Worm (Caenorhabditis elegans) whole organism, L3 larva: ENCODE data around the gene kdp-1.
A peak's percentile ranks its signal among the peaks of the same experiment; 100 is the strongest.

Source experiments
- R02D3.7 ChIP-seq: fragments of 150-350 bp; optimal IDR thresholded peaks from 2 replicates; lab custom pipeline; 2014; ENCODE audit warnings: missing biosample characterization, missing genetic modification characterization
- ZK546.5 ChIP-seq: sonication (generic microtip); optimal IDR thresholded peaks from 2 replicates; lab custom pipeline; 2017; ENCODE audit warnings: missing biosample characterization, missing genetic modification characterization
- aly-2 ChIP-seq: fragments of 150-350 bp; optimal IDR thresholded peaks from 2 replicates; lab custom pipeline; 2014; ENCODE audit warnings: missing biosample characterization, missing genetic modification characterization
- ama-1 ChIP-seq: fragments of 150-350 bp; optimal IDR thresholded peaks from 2 replicates; lab custom pipeline; 2018
- ceh-16 ChIP-seq: sonication (generic microtip); optimal IDR thresholded peaks from 2 replicates; lab custom pipeline; 2017; ENCODE audit warnings: missing biosample characterization, missing genetic modification characterization
- ceh-28 ChIP-seq: fragments of 150-350 bp; optimal IDR thresholded peaks from 2 replicates; lab custom pipeline; 2014; ENCODE audit warnings: missing biosample characterization, missing genetic modification reagents, missing genetic modification characterization
- ceh-9 ChIP-seq: sonication (generic microtip); optimal IDR thresholded peaks from 2 replicates; lab custom pipeline; 2018; ENCODE audit warnings: missing biosample characterization, missing genetic modification characterization
- daf-12 ChIP-seq: fragments of 150-350 bp; optimal IDR thresholded peaks from 2 replicates; lab custom pipeline; 2014; ENCODE audit warnings: missing biosample characterization, missing genetic modification reagents, missing genetic modification characterization
- egl-27 ChIP-seq: sonication (generic microtip); optimal IDR thresholded peaks from 4 replicates; lab custom pipeline; 2017; ENCODE audit warnings: missing biosample characterization, missing genetic modification reagents, missing genetic modification characterization
- egl-5 ChIP-seq: fragments of 150-350 bp; optimal IDR thresholded peaks from 2 replicates; lab custom pipeline; 2017; ENCODE audit warnings: missing biosample characterization, missing genetic modification reagents, missing genetic modification characterization, inconsistent platforms
- elt-2 ChIP-seq: sonication (generic microtip); optimal IDR thresholded peaks from 2 replicates; lab custom pipeline; 2016; ENCODE audit warnings: missing genetic modification reagents, mild to moderate bottlenecking, missing genetic modification characterization, missing compliant biosample characterization
- elt-3 ChIP-seq, 3 experiments: fragments of 150-350 bp in 1 of 3; sonication (generic microtip) in 2 of 3; optimal IDR thresholded peaks; 2 replicates in 2 of 3; 4 replicates in 1 of 3; lab custom pipeline; 2014 to 2017; ENCODE audit warnings: missing biosample characterization in 3 of 3, missing genetic modification characterization in 3 of 3
- eor-1 ChIP-seq, 2 experiments: fragments of 150-350 bp; optimal IDR thresholded peaks; 2 replicates each; lab custom pipeline; 2014 to 2018; ENCODE audit warnings: missing biosample characterization in 2 of 2, missing genetic modification characterization in 2 of 2
- fkh-10 ChIP-seq: sonication (generic microtip); optimal IDR thresholded peaks from 2 replicates; lab custom pipeline; 2017; ENCODE audit warnings: missing biosample characterization, missing genetic modification reagents, missing genetic modification characterization
- fkh-2 ChIP-seq: fragments of 150-350 bp; optimal IDR thresholded peaks from 2 replicates; lab custom pipeline; 2014; ENCODE audit warnings: missing biosample characterization, missing genetic modification reagents, missing genetic modification characterization
- fos-1 ChIP-seq: fragments of 150-350 bp; optimal IDR thresholded peaks from 2 replicates; lab custom pipeline; 2014; ENCODE audit warnings: missing biosample characterization, missing genetic modification characterization
- hmg-11 ChIP-seq: sonication (generic microtip); optimal IDR thresholded peaks from 2 replicates; lab custom pipeline; 2016; ENCODE audit warnings: missing genetic modification characterization, missing compliant biosample characterization
- jun-1 ChIP-seq: fragments of 150-350 bp; optimal IDR thresholded peaks from 2 replicates; lab custom pipeline; 2014; ENCODE audit warnings: missing biosample characterization, missing genetic modification reagents, missing genetic modification characterization
- lin-15B ChIP-seq: fragments of 150-350 bp; optimal IDR thresholded peaks from 2 replicates; lab custom pipeline; 2014; ENCODE audit warnings: missing biosample characterization, missing genetic modification characterization
- lin-39 ChIP-seq: fragments of 150-350 bp; optimal IDR thresholded peaks from 2 replicates; lab custom pipeline; 2018; ENCODE audit warnings: missing biosample characterization, missing genetic modification reagents, missing genetic modification characterization
- lsy-12 ChIP-seq: sonication (generic microtip); optimal IDR thresholded peaks from 2 replicates; lab custom pipeline; 2016; ENCODE audit warnings: mild to moderate bottlenecking, missing genetic modification characterization, missing compliant biosample characterization
- mdl-1 ChIP-seq: fragments of 150-350 bp; optimal IDR thresholded peaks from 2 replicates; lab custom pipeline; 2014; ENCODE audit warnings: missing biosample characterization, missing genetic modification characterization
- mml-1 ChIP-seq: fragments of 150-350 bp; sonication (generic microtip); optimal IDR thresholded peaks from 3 replicates; lab custom pipeline; 2014; ENCODE audit warnings: missing biosample characterization, missing genetic modification characterization
- nfya-1 ChIP-seq: sonication (generic microtip); optimal IDR thresholded peaks from 2 replicates; lab custom pipeline; 2017; ENCODE audit warnings: missing genetic modification characterization, mild to moderate bottlenecking, missing compliant biosample characterization, antibody characterized with exemption, moderate library complexity; ENCODE audit not compliant: insufficient read depth
- nhr-11 ChIP-seq: fragments of 150-350 bp; optimal IDR thresholded peaks from 2 replicates; lab custom pipeline; 2014; ENCODE audit warnings: missing biosample characterization, missing genetic modification characterization
- nhr-12 ChIP-seq: fragments of 150-350 bp; optimal IDR thresholded peaks from 2 replicates; lab custom pipeline; 2014; ENCODE audit warnings: missing biosample characterization, missing genetic modification characterization
- nhr-25 ChIP-seq: sonication (generic microtip); optimal IDR thresholded peaks from 2 replicates; lab custom pipeline; 2017; ENCODE audit warnings: missing biosample characterization, missing genetic modification characterization
- nhr-28 ChIP-seq: fragments of 150-350 bp; optimal IDR thresholded peaks from 2 replicates; lab custom pipeline; 2014; ENCODE audit warnings: missing biosample characterization, missing genetic modification characterization
- nhr-67 ChIP-seq: fragments of 150-350 bp; optimal IDR thresholded peaks from 2 replicates; lab custom pipeline; 2014; ENCODE audit warnings: missing biosample characterization, missing genetic modification characterization
- nhr-76 ChIP-seq: fragments of 150-350 bp; sonication (generic microtip); optimal IDR thresholded peaks from 5 replicates; lab custom pipeline; 2014; ENCODE audit warnings: missing biosample characterization, missing genetic modification characterization
- nhr-77 ChIP-seq: fragments of 150-350 bp; optimal IDR thresholded peaks from 2 replicates; lab custom pipeline; 2014; ENCODE audit warnings: missing biosample characterization, missing genetic modification characterization
- pha-4 ChIP-seq: fragments of 150-350 bp; optimal IDR thresholded peaks from 2 replicates; lab custom pipeline; 2014; ENCODE audit warnings: missing biosample characterization, missing genetic modification reagents, missing genetic modification characterization
- pqm-1 ChIP-seq: fragments of 150-350 bp; optimal IDR thresholded peaks from 2 replicates; lab custom pipeline; 2017; ENCODE audit warnings: missing biosample characterization, missing genetic modification characterization, inconsistent platforms
- sea-2 ChIP-seq: fragments of 150-350 bp; sonication (generic microtip); optimal IDR thresholded peaks from 4 replicates; lab custom pipeline; 2014; ENCODE audit warnings: missing biosample characterization, missing genetic modification reagents, missing genetic modification characterization
- skn-1 ChIP-seq: fragments of 150-350 bp; optimal IDR thresholded peaks from 2 replicates; lab custom pipeline; 2014; ENCODE audit warnings: missing biosample characterization, missing genetic modification characterization
- snpc-4 ChIP-seq: fragments of 150-350 bp; optimal IDR thresholded peaks from 2 replicates; lab custom pipeline; 2014; ENCODE audit warnings: missing biosample characterization, missing genetic modification characterization
- tbx-2 ChIP-seq: sonication (generic microtip); optimal IDR thresholded peaks from 2 replicates; lab custom pipeline; 2016; ENCODE audit warnings: mild to moderate bottlenecking, missing genetic modification characterization, missing compliant biosample characterization
- unc-39 ChIP-seq: sonication (generic microtip); optimal IDR thresholded peaks from 4 replicates; lab custom pipeline; 2017; ENCODE audit warnings: missing biosample characterization, missing genetic modification characterization
- unc-62 ChIP-seq: fragments of 150-350 bp; sonication (generic microtip); optimal IDR thresholded peaks from 4 replicates; lab custom pipeline; 2014; ENCODE audit warnings: missing biosample characterization, missing genetic modification reagents, missing genetic modification characterization
- zag-1 ChIP-seq: fragments of 150-350 bp; optimal IDR thresholded peaks from 2 replicates; lab custom pipeline; 2014; ENCODE audit warnings: missing biosample characterization, missing genetic modification characterization
- ztf-11 ChIP-seq: fragments of 150-350 bp; optimal IDR thresholded peaks from 2 replicates; lab custom pipeline; 2014; ENCODE audit warnings: missing biosample characterization, missing genetic modification characterization
- ztf-4 ChIP-seq: fragments of 150-350 bp; optimal IDR thresholded peaks from 2 replicates; lab custom pipeline; 2014; ENCODE audit warnings: missing biosample characterization, missing genetic modification characterization

The kdp-1 gene

ce11 chrIV:13282778-13283177 lies 17.2 kb upstream of the kdp-1 start, which contains the start of gene cpsf-3:
Gene cpsf-3 (minus strand): TSS chrIV:13282878.
- TF ChIP-seq R02D3.7 (tag; lab: Kevin White, UChicago) (no peak), unc-62 (no peak), fos-1 (tag; lab: Kevin White, UChicago) (no peak), nhr-28 (tag; lab: Kevin White, UChicago) (no peak), ZK546.5 (no peak), egl-5 (tag; lab: Kevin White, UChicago) (no peak), zag-1 (tag; lab: Kevin White, UChicago) (no peak), skn-1 (tag; lab: Kevin White, UChicago) (no peak), nfya-1 (tag; lab: Kevin White, UChicago) (no peak), fkh-2 (tag; lab: Kevin White, UChicago) (no peak), nhr-76 (tag; lab: Kevin White, UChicago) (no peak), elt-2 (no peak), egl-27 (tag; lab: Kevin White, UChicago) (no peak)

ce11 chrIV:13289321-13289720 lies 10.7 kb upstream of the kdp-1 start, which contains the start of gene Y67H2A.10:
Gene Y67H2A.10 (minus strand): TSS chrIV:13289504.
- TF ChIP-seq daf-12 (tag; lab: Kevin White, UChicago) (no peak), mml-1 (tag; lab: Kevin White, UChicago) (no peak), lin-39 (tag; lab: Kevin White, UChicago) (peak; percentile 78), lin-15B (peak; percentile 64), zag-1 (tag; lab: Kevin White, UChicago) (no peak), hmg-11 (peak; percentile 25), nhr-12 (tag; lab: Kevin White, UChicago) (no peak), mdl-1 (tag; lab: Kevin White, UChicago) (no peak), pha-4 (tag; lab: Kevin White, UChicago) (peak; percentile 45), nhr-25 (tag; lab: Kevin White, UChicago) (peak; percentile 12), nfya-1 (tag; lab: Kevin White, UChicago) (peak; percentile 44)

- TF ChIP-seq skn-1 (tag; lab: Kevin White, UChicago) (no peak), ZK546.5 (no peak), ama-1 (lab: Kevin White, UChicago) (no peak), nhr-76 (tag; lab: Kevin White, UChicago) (no peak), ceh-28 (tag; lab: Kevin White, UChicago) (no peak), lsy-12 (no peak), jun-1 (tag; lab: Kevin White, UChicago) (no peak), elt-3 (tag; optimal IDR thresholded peaks at IDR 0.05; lab: Kevin White, UChicago) (no peak), egl-5 (tag; lab: Kevin White, UChicago) (no peak), unc-62 (no peak), egl-27 (tag; lab: Kevin White, UChicago) (no peak), zag-1 (tag; lab: Kevin White, UChicago) (no peak), unc-39 (no peak), ceh-9 (tag; lab: Kevin White, UChicago) (no peak), pqm-1 (tag; lab: Kevin White, UChicago) (no peak), snpc-4 (tag; lab: Kevin White, UChicago) (no peak), pha-4 (tag; lab: Kevin White, UChicago) (no peak)
These were observed 9.7 kb upstream of the kdp-1 start for ce11 chrIV:13290239-13290638.

ce11 chrIV:13297746-13298145 lies 2.2 kb upstream of the kdp-1 start, which contains the start of the genes Y67H2A.2 and micu-1:
Gene Y67H2A.2 (minus strand): TSS chrIV:13297819.
Gene micu-1 (plus strand): TSS chrIV:13297926.
- TF ChIP-seq tbx-2 (tag; lab: Kevin White, UChicago) = no peak
- no peak for TF ChIP-seq fkh-2 (tag; lab: Kevin White, UChicago)
- no peak for TF ChIP-seq ZK546.5
- TF ChIP-seq elt-2 = peak; percentile 35
- TF ChIP-seq egl-5 (tag; lab: Kevin White, UChicago) = peak; percentile 68
- TF ChIP-seq mdl-1 (tag; lab: Kevin White, UChicago) = no peak
- no peak for TF ChIP-seq nhr-77 (tag; lab: Kevin White, UChicago)
- no peak for TF ChIP-seq ztf-11 (tag; lab: Kevin White, UChicago)
- TF ChIP-seq pha-4 (tag; lab: Kevin White, UChicago) = peak; percentile 64
- TF ChIP-seq ztf-4 = no peak
- peak; percentile 29 for TF ChIP-seq ceh-28 (tag; lab: Kevin White, UChicago)
- TF ChIP-seq unc-62 = no peak
- TF ChIP-seq nhr-11 (tag; lab: Kevin White, UChicago) = no peak
- no peak for TF ChIP-seq eor-1 (tag; optimal IDR thresholded peaks at IDR 0.05; lab: Kevin White, UChicago)
- TF ChIP-seq fkh-10 (GFP tag; lab: Kevin White, UChicago) = peak; percentile 64
- TF ChIP-seq hmg-11 = peak; percentile 71
- TF ChIP-seq aly-2 (tag; lab: Kevin White, UChicago) = no peak
- TF ChIP-seq R02D3.7 (tag; lab: Kevin White, UChicago) = peak; percentile 35
- TF ChIP-seq nhr-25 (tag; lab: Kevin White, UChicago) = peak; percentile 60
- TF ChIP-seq nhr-67 = no peak
- no peak for TF ChIP-seq egl-27 (tag; lab: Kevin White, UChicago)
- TF ChIP-seq ceh-16 (tag; lab: Kevin White, UChicago) = no peak
- peak; percentile 58 for TF ChIP-seq snpc-4 (tag; lab: Kevin White, UChicago)
- TF ChIP-seq lin-39 (tag; lab: Kevin White, UChicago) = peak; percentile 69
- TF ChIP-seq unc-39 = no peak
- no peak for TF ChIP-seq jun-1 (tag; lab: Kevin White, UChicago)
- TF ChIP-seq nhr-12 (tag; lab: Kevin White, UChicago) = no peak
- TF ChIP-seq mml-1 (tag; lab: Kevin White, UChicago) = no peak
- TF ChIP-seq lin-15B = peak; percentile 90
- TF ChIP-seq sea-2 = no peak
- TF ChIP-seq nfya-1 (tag; lab: Kevin White, UChicago) = peak; percentile 80
- no peak for TF ChIP-seq elt-3 (tag; optimal IDR thresholded peaks at IDR 0.05; lab: Kevin White, UChicago)
- no peak for TF ChIP-seq nhr-76 (tag; lab: Kevin White, UChicago)
- TF ChIP-seq skn-1 (tag; lab: Kevin White, UChicago) = no peak
- TF ChIP-seq fos-1 (tag; lab: Kevin White, UChicago) = no peak
- no peak for TF ChIP-seq daf-12 (tag; lab: Kevin White, UChicago)
- TF ChIP-seq pqm-1 (tag; lab: Kevin White, UChicago) = peak; percentile 20
